Worm (Caenorhabditis elegans): Measurements from ENCODE around the gene T13F3.8.

The T13F3.8 gene

ce11 chrV:16226581-16226980 is 43.0 kb upstream of the T13F3.8 start, which contains the start of gene F11A5.13:
TSS of gene F11A5.13 (minus strand) at chrV:16226681.
- TF ChIP-seq ceh-16 (tag; optimal IDR thresholded peaks at IDR 0.05) (no peak), R02D3.7 (tag; optimal IDR thresholded peaks at IDR 0.05) (no peak), dmd-4 (tag; optimal IDR thresholded peaks at IDR 0.05) (no peak), egl-27 (tag; optimal IDR thresholded peaks at IDR 0.05) (no peak)

- TF ChIP-seq mab-5 (tag; optimal IDR thresholded peaks at IDR 0.05): no peak
- no peak for TF ChIP-seq nhr-11 (tag; optimal IDR thresholded peaks at IDR 0.05)
- no peak for TF ChIP-seq elt-1 (tag; optimal IDR thresholded peaks at IDR 0.05)
- no peak for TF ChIP-seq nhr-21 (tag; optimal IDR thresholded peaks at IDR 0.05)
- no peak for TF ChIP-seq lsy-2 (tag; optimal IDR thresholded peaks at IDR 0.05)
- no peak for TF ChIP-seq lin-39 (tag; optimal IDR thresholded peaks at IDR 0.05)
- no peak for TF ChIP-seq unc-55 (GFP tag; optimal IDR thresholded peaks at IDR 0.05)
- no peak for TF ChIP-seq F13H6.1 (tag; optimal IDR thresholded peaks at IDR 0.05)
- TF ChIP-seq nhr-6 (tag; optimal IDR thresholded peaks at IDR 0.05): no peak
- no peak for TF ChIP-seq nhr-129 (tag; optimal IDR thresholded peaks at IDR 0.05)
- TF ChIP-seq ZK546.5 (tag; optimal IDR thresholded peaks at IDR 0.05): no peak
- TF ChIP-seq ztf-11 (tag; optimal IDR thresholded peaks at IDR 0.05): no peak
Measured at ce11 chrV:16229439-16229838, 40.2 kb upstream of the T13F3.8 start.

- TF ChIP-seq ztf-1 (GFP tag; conservative IDR thresholded peaks at IDR 0.05) (no peak), ZK546.5 (tag; optimal IDR thresholded peaks at IDR 0.05) (no peak), ama-1 (optimal IDR thresholded peaks at IDR 0.05) (no peak), nhr-129 (tag; optimal IDR thresholded peaks at IDR 0.05) (no peak), alr-1 (tag; optimal IDR thresholded peaks at IDR 0.05) (no peak), ceh-82 (tag; optimal IDR thresholded peaks at IDR 0.05) (no peak), sma-3 (GFP tag; optimal IDR thresholded peaks at IDR 0.05) (no peak), lin-13 (GFP tag; optimal IDR thresholded peaks at IDR 0.05) (no peak), nhr-10 (tag; optimal IDR thresholded peaks at IDR 0.05) (no peak), lin-39 (tag; optimal IDR thresholded peaks at IDR 0.05) (no peak), R02D3.7 (tag; optimal IDR thresholded peaks at IDR 0.05) (no peak)
Measured at ce11 chrV:16229896-16230295, 39.7 kb upstream of the T13F3.8 start, which contains the start of the genes F21H7.2 and F21H7.12. TSS of gene F21H7.2 (minus strand) at chrV:16229996. TSS of gene F21H7.12 (plus strand) at chrV:16230165.

- TF ChIP-seq mbf-1 (tag; optimal IDR thresholded peaks at IDR 0.05) (no peak), elt-3 (tag; optimal IDR thresholded peaks at IDR 0.05) (no peak), sma-9 (GFP tag; optimal IDR thresholded peaks at IDR 0.05) (peak; percentile 56), sma-9 (tag; optimal IDR thresholded peaks at IDR 0.05) (no peak), gmeb-1 (tag; optimal IDR thresholded peaks at IDR 0.05) (peak; percentile 5), mab-5 (tag; optimal IDR thresholded peaks at IDR 0.05) (no peak), fos-1 (tag; optimal IDR thresholded peaks at IDR 0.05) (peak; percentile 99), skn-1 (tag; optimal IDR thresholded peaks at IDR 0.05) (peak; percentile 10), lin-11 (tag; optimal IDR thresholded peaks at IDR 0.05) (no peak), elt-1 (tag; optimal IDR thresholded peaks at IDR 0.05) (no peak), nhr-21 (tag; optimal IDR thresholded peaks at IDR 0.05) (no peak)
Measured at ce11 chrV:16232180-16232579, 37.4 kb upstream of the T13F3.8 start, which contains the start of gene gst-22. TSS of gene gst-22 (minus strand) at chrV:16232282.

ce11 chrV:16233624-16234023 is 36.0 kb upstream of the T13F3.8 start, which contains the start of gene clec-233:
TSS of gene clec-233 (plus strand) at chrV:16233924.
- TF ChIP-seq sma-3 (GFP tag; optimal IDR thresholded peaks at IDR 0.05): no peak
- TF ChIP-seq nhr-129 (tag; optimal IDR thresholded peaks at IDR 0.05): no peak
- no peak for TF ChIP-seq mbf-1 (tag; optimal IDR thresholded peaks at IDR 0.05)
- no peak for TF ChIP-seq elt-1 (tag; optimal IDR thresholded peaks at IDR 0.05)
- TF ChIP-seq ztf-1 (GFP tag; conservative IDR thresholded peaks at IDR 0.05): no peak
- TF ChIP-seq sma-9 (GFP tag; optimal IDR thresholded peaks at IDR 0.05): no peak
- no peak for TF ChIP-seq sma-9 (tag; optimal IDR thresholded peaks at IDR 0.05)
- TF ChIP-seq nhr-12 (tag; optimal IDR thresholded peaks at IDR 0.05): no peak
- no peak for TF ChIP-seq peb-1 (tag; optimal IDR thresholded peaks at IDR 0.05)
- no peak for TF ChIP-seq nhr-77 (tag; optimal IDR thresholded peaks at IDR 0.05)
- no peak for TF ChIP-seq sem-4 (tag; optimal IDR thresholded peaks at IDR 0.05)
- no peak for TF ChIP-seq lin-11 (tag; optimal IDR thresholded peaks at IDR 0.05)
- TF ChIP-seq ama-1 (optimal IDR thresholded peaks at IDR 0.05): no peak
- no peak for TF ChIP-seq nhr-21 (tag; optimal IDR thresholded peaks at IDR 0.05)
- TF ChIP-seq F13H6.1 (tag; optimal IDR thresholded peaks at IDR 0.05): no peak
- no peak for TF ChIP-seq gmeb-1 (tag; optimal IDR thresholded peaks at IDR 0.05)
